Worm (Caenorhabditis elegans) whole organism, mixed stage, embryonic: ENCODE measurements around the gene F19F10.1.

ENCODE experiments used
- bed-3 ChIP-seq: fragments of 200-800 bp; sonication (Bioruptor generic); optimal IDR thresholded peaks from 3 replicates; lab custom pipeline; 2018; ENCODE audit warnings: mild to moderate bottlenecking, missing genetic modification characterization, moderate library complexity, missing compliant biosample characterization
- blmp-1 ChIP-seq: fragments of 150-350 bp; optimal IDR thresholded peaks from 2 replicates; lab custom pipeline; 2014; ENCODE audit warnings: missing biosample characterization, missing genetic modification characterization
- ceh-39 ChIP-seq: fragments of 150-350 bp; optimal IDR thresholded peaks from 2 replicates; lab custom pipeline; 2014; ENCODE audit warnings: missing biosample characterization, missing genetic modification characterization
- ceh-43 ChIP-seq: fragments of 200-800 bp; sonication (Bioruptor generic); optimal IDR thresholded peaks from 2 replicates; lab custom pipeline; 2018; ENCODE audit warnings: mild to moderate bottlenecking, missing genetic modification characterization, moderate library complexity, missing compliant biosample characterization
- cnd-1 ChIP-seq: fragments of 200-800 bp; sonication (Bioruptor generic); optimal IDR thresholded peaks from 2 replicates; lab custom pipeline; 2018; ENCODE audit warnings: mild to moderate bottlenecking, missing genetic modification characterization, missing compliant biosample characterization
- drap-1 ChIP-seq: fragments of 200-800 bp; sonication (Bioruptor generic); optimal IDR thresholded peaks from 3 replicates; lab custom pipeline; 2018; ENCODE audit warnings: mild to moderate bottlenecking, missing genetic modification characterization, missing compliant biosample characterization
- elt-1 ChIP-seq: sonication (generic microtip); optimal IDR thresholded peaks from 2 replicates; lab custom pipeline; 2017; ENCODE audit warnings: missing genetic modification characterization, mild to moderate bottlenecking, missing compliant biosample characterization, antibody characterized with exemption, moderate library complexity, borderline replicate concordance; ENCODE audit not compliant: insufficient read depth
- elt-3 ChIP-seq: fragments of 150-350 bp; optimal IDR thresholded peaks from 2 replicates; lab custom pipeline; 2014; ENCODE audit warnings: missing biosample characterization, missing genetic modification characterization
- flh-1 ChIP-seq: fragments of 200-800 bp; sonication (Bioruptor generic); optimal IDR thresholded peaks from 2 replicates; lab custom pipeline; 2018; ENCODE audit warnings: mild to moderate bottlenecking, missing genetic modification characterization, moderate library complexity, missing compliant biosample characterization
- ham-2 ChIP-seq: fragments of 200-800 bp; sonication (Bioruptor generic); optimal IDR thresholded peaks from 2 replicates; lab custom pipeline; 2018; ENCODE audit warnings: mild to moderate bottlenecking, missing genetic modification characterization, missing compliant biosample characterization
- lin-13 ChIP-seq: fragments of 150-350 bp; optimal IDR thresholded peaks from 2 replicates; lab custom pipeline; 2014; ENCODE audit warnings: missing biosample characterization, missing genetic modification characterization
- lin-32 ChIP-seq: fragments of 200-800 bp; sonication (Bioruptor generic); optimal IDR thresholded peaks from 2 replicates; lab custom pipeline; 2018; ENCODE audit warnings: mild to moderate bottlenecking, missing genetic modification characterization, missing compliant biosample characterization
- nhr-12 ChIP-seq: fragments of 150-350 bp; optimal IDR thresholded peaks from 2 replicates; lab custom pipeline; 2014; ENCODE audit warnings: missing biosample characterization, missing genetic modification characterization
- nhr-2 ChIP-seq: fragments of 150-350 bp; optimal IDR thresholded peaks from 2 replicates; lab custom pipeline; 2014; ENCODE audit warnings: missing biosample characterization, missing genetic modification characterization
- nhr-28 ChIP-seq: fragments of 150-350 bp; optimal IDR thresholded peaks from 2 replicates; lab custom pipeline; 2014; ENCODE audit warnings: missing biosample characterization, missing genetic modification characterization
- nhr-76 ChIP-seq: sonication (generic microtip); optimal IDR thresholded peaks from 2 replicates; lab custom pipeline; 2017; ENCODE audit warnings: missing biosample characterization, missing genetic modification characterization
- sem-2 ChIP-seq: fragments of 200-800 bp; sonication (Bioruptor generic); optimal IDR thresholded peaks from 2 replicates; lab custom pipeline; 2018; ENCODE audit warnings: mild to moderate bottlenecking, missing genetic modification characterization, missing compliant biosample characterization
- sptf-1 ChIP-seq: sonication (generic microtip); optimal IDR thresholded peaks from 2 replicates; lab custom pipeline; 2017; ENCODE audit warnings: mild to moderate bottlenecking, missing genetic modification characterization, moderate library complexity, missing compliant biosample characterization
- unc-120 ChIP-seq: sonication (generic microtip); optimal IDR thresholded peaks from 2 replicates; lab custom pipeline; 2017; ENCODE audit warnings: missing genetic modification characterization, missing compliant biosample characterization; ENCODE audit not compliant: poor library complexity, severe bottlenecking
- unc-39 ChIP-seq: fragments of 150-350 bp; optimal IDR thresholded peaks from 2 replicates; lab custom pipeline; 2014; ENCODE audit warnings: missing biosample characterization, missing genetic modification characterization
- unc-62 ChIP-seq: fragments of 150-350 bp; optimal IDR thresholded peaks from 2 replicates; lab custom pipeline; 2014; ENCODE audit warnings: missing biosample characterization, missing genetic modification reagents, missing genetic modification characterization
- ztf-11 ChIP-seq: fragments of 150-350 bp; optimal IDR thresholded peaks from 2 replicates; lab custom pipeline; 2014; ENCODE audit warnings: missing biosample characterization, missing genetic modification characterization

F19F10.1 gene

DNA sequence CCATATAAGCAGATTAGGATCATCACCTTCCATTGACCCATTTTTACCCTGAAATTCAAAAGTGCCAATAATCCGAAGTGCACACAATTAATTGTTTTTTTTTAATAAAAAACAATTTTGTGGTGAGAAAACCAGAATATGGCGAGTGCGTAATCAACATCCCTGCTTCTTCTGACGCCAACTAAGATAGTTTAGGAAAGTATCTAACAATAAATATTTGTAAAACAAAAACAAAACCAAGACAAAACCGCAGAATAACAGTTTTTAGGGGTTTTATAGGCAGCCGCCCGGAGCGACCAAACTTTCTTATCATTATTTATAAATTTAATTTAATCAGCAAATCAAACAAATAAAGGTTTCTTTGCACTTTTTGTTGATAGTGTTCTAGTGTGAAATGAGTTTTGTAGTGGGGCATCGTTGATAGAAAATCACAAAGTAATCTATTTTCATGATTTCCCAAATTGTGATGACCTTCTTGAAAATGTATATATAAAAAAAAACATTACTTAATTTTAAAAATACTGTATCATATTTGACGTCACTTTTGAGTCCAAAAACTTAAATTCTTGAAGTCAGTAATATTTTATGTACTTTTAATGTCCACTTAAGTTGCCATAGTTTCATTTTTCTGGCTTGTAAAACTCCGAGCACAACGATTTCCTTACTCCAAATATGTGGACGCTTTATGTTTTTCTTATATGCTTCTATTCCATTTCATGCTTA lies 46.8 kb downstream of the F19F10.1 start, which contains the start of the genes folt-3 and clec-214:
TSS of gene folt-3 (minus strand) at position 51 of the 723 bp plus-strand sequence.
TSS of gene clec-214 (plus strand) at position 673 of the 723 bp plus-strand sequence.
- TF ChIP-seq ztf-11 (no peak), ceh-39 (tag; lab: Kevin White, UChicago) (no peak), flh-1 (GFP tag; lab: Kevin White, UChicago) (no peak), drap-1 (no peak), lin-13 (tag; lab: Kevin White, UChicago) (no peak), nhr-76 (tag; lab: Kevin White, UChicago) (no peak), cnd-1 (tag; lab: Kevin White, UChicago) (no peak), nhr-12 (tag; lab: Kevin White, UChicago) (no peak), sem-2 (GFP tag; lab: Kevin White, UChicago) (no peak), elt-3 (tag; lab: Kevin White, UChicago) (no peak), nhr-28 (tag; lab: Kevin White, UChicago) (no peak), sptf-1 (tag; lab: Kevin White, UChicago) (no peak), ceh-43 (GFP tag; lab: Kevin White, UChicago) (no peak), ham-2 (no peak), unc-39 (tag; lab: Kevin White, UChicago) (no peak), bed-3 (no peak), unc-120 (no peak), unc-62 (no peak), lin-32 (GFP tag; lab: Kevin White, UChicago) (no peak)

DNA sequence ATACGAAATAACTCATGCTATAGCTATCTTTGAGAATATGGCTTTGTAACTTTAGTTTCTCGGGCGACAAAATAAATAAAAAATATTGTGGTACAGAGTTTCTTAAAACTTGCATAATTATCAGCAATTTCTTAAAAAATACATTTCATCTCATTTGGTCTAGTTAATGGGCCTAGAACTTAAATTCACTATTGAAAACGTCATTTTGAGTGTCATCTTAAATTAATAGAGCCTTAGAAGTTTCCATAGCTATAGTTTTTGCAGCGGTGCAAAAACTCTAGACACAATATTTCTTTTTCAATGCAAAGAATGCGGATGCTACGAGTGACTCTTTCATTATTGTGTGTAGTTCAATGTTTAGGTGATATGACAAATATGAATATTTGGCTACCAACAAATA lies 49.0 kb downstream of the F19F10.1 start, which contains the start of gene clec-215:
TSS of gene clec-215 (plus strand) at position 301 of the 400 bp plus-strand sequence.
- no peak for TF ChIP-seq lin-32 (GFP tag; lab: Kevin White, UChicago)
- TF ChIP-seq unc-120 = no peak
- TF ChIP-seq elt-1 = no peak
- TF ChIP-seq lin-13 (tag; lab: Kevin White, UChicago) = no peak
- no peak for TF ChIP-seq blmp-1 (tag; lab: Kevin White, UChicago)
- TF ChIP-seq nhr-28 (tag; lab: Kevin White, UChicago) = no peak
- no peak for TF ChIP-seq nhr-2 (tag; lab: Kevin White, UChicago)
- TF ChIP-seq ceh-39 (tag; lab: Kevin White, UChicago) = no peak
